Worm (Caenorhabditis elegans) whole organism, midembryonic: ENCODE results near the gene T27E4.7.

Experiments
- T22C8.4 ChIP-seq: fragments of 200-800 bp; sonication (Bioruptor generic); IDR thresholded peaks from 2 replicates; pipeline ENCODE4 v1.3.6; 2022; ENCODE audit warnings: missing genetic modification characterization, missing compliant biosample characterization
- cog-1 ChIP-seq: sonication (generic microtip); optimal IDR thresholded peaks from 2 replicates; lab custom pipeline; 2016; ENCODE audit warnings: missing genetic modification characterization, missing compliant biosample characterization
- flt-1 ChIP-seq: fragments of 200-800 bp; sonication (Bioruptor generic); IDR thresholded peaks from 2 replicates; pipeline ENCODE4 v1.3.6; 2022; ENCODE audit warnings: missing genetic modification characterization, missing compliant biosample characterization
- klf-2 ChIP-seq: fragments of 200-800 bp; sonication (Bioruptor generic); conservative IDR thresholded peaks from 2 replicates; pipeline ENCODE4 v1.3.6; 2022; ENCODE audit warnings: missing genetic modification reagents, missing genetic modification characterization, missing compliant biosample characterization
- med-1 ChIP-seq: sonication (generic microtip); optimal IDR thresholded peaks from 2 replicates; lab custom pipeline; 2017; ENCODE audit warnings: missing genetic modification characterization, mild to moderate bottlenecking, missing compliant biosample characterization, antibody characterized with exemption, missing genetic modification reagents; ENCODE audit not compliant: insufficient read depth
- ref-1 ChIP-seq: fragments of 200-800 bp; sonication (Bioruptor generic); conservative IDR thresholded peaks from 2 replicates; pipeline ENCODE4 v1.3.6; 2022; ENCODE audit warnings: missing genetic modification reagents, missing genetic modification characterization, missing compliant biosample characterization
- tab-1 ChIP-seq: fragments of 200-800 bp; sonication (Bioruptor generic); IDR thresholded peaks from 2 replicates; pipeline ENCODE4 v1.3.6; 2022; ENCODE audit warnings: missing genetic modification characterization, missing compliant biosample characterization
- ztf-23 ChIP-seq: fragments of 200-800 bp; sonication (Bioruptor generic); IDR thresholded peaks from 2 replicates; pipeline ENCODE4 v1.3.6; 2022; ENCODE audit warnings: missing genetic modification reagents, missing genetic modification characterization, missing compliant biosample characterization
- ztf-29 ChIP-seq: fragments of 200-800 bp; sonication (Bioruptor generic); IDR thresholded peaks from 2 replicates; pipeline ENCODE4 v1.3.6; 2022; ENCODE audit warnings: missing genetic modification reagents, missing genetic modification characterization, missing compliant biosample characterization

Gene T27E4.7

DNA sequence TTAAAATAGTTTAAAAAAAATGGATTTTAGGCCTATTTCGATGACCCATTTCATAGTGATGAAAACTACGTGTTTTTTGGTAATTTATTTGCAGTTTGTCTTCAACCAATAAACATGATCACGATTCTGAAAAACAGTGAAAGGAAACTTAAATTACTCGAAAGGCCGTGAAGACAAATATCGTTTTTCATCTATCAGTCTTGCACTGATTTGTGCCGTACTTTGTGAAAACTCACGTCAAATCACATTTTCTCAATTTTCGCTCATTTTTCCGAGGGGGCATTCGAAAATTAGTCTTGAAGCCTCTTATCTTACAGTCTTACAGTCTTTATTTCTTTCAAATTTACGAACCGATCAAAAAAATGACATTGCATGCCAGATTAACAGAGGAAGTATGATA lies 17.5 kb downstream of the T27E4.7 start, which contains the start of gene C25E10.11:
Gene C25E10.11, minus strand, starts transcription at position 101 of the 400 bp plus-strand sequence.
- no peak for TF ChIP-seq ref-1
- no peak for TF ChIP-seq med-1 (GFP tag; lab: Kevin White, UChicago)
- TF ChIP-seq flt-1 (GFP tag; lab: Robert Waterston, UW), result no peak
- no peak for TF ChIP-seq tab-1 (GFP tag; lab: Robert Waterston, UW)
- no peak for TF ChIP-seq klf-2
- no peak for TF ChIP-seq ztf-29
- no peak for TF ChIP-seq T22C8.4 (GFP tag; lab: Robert Waterston, UW)
- TF ChIP-seq cog-1 (tag; lab: Kevin White, UChicago), result no peak
- no peak for TF ChIP-seq ztf-23 (GFP tag; lab: Robert Waterston, UW)

DNA sequence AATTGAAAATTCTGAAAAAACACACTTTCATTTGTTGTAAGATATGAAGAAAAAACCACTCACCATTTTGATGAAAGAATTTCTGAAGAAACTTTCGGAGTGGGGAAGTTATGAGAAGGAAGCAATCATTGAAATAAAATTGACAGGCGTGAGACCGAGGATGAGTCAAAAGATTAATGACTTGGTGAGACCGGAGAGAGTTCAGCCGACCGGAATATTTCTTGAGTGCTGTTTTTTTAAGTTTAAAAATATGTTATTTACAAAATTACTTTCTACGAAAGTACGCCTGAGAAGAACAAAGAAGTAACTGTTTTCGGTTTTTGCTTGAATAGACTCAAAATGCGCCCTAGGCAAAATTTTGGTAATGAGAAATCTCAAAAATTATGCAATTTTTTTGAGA lies 19.9 kb downstream of the T27E4.7 start, which contains the start of gene C25E10.10:
Gene C25E10.10, minus strand, starts transcription at position 101 of the 400 bp plus-strand sequence.
- TF ChIP-seq flt-1 (GFP tag; lab: Robert Waterston, UW) (no peak), ref-1 (no peak), med-1 (GFP tag; lab: Kevin White, UChicago) (no peak), ztf-23 (GFP tag; lab: Robert Waterston, UW) (no peak), klf-2 (no peak), ztf-29 (no peak), cog-1 (tag; lab: Kevin White, UChicago) (no peak), tab-1 (GFP tag; lab: Robert Waterston, UW) (no peak), T22C8.4 (GFP tag; lab: Robert Waterston, UW) (no peak)

ce11 chrV:9055644-9056043 lies 20.5 kb downstream of the T27E4.7 start:
- TF ChIP-seq cog-1 (tag; lab: Kevin White, UChicago) (no peak), klf-2 (no peak), tab-1 (GFP tag; lab: Robert Waterston, UW) (no peak), ref-1 (no peak), ztf-23 (GFP tag; lab: Robert Waterston, UW) (no peak), med-1 (GFP tag; lab: Kevin White, UChicago) (no peak)

- no peak for TF ChIP-seq flt-1 (GFP tag; lab: Robert Waterston, UW)
These were observed 21.4 kb downstream of the T27E4.7 start, which contains the start of gene swm-1 for ce11 chrV:9054771-9055170. Gene swm-1 (minus strand): TSS chrV:9054871.

DNA sequence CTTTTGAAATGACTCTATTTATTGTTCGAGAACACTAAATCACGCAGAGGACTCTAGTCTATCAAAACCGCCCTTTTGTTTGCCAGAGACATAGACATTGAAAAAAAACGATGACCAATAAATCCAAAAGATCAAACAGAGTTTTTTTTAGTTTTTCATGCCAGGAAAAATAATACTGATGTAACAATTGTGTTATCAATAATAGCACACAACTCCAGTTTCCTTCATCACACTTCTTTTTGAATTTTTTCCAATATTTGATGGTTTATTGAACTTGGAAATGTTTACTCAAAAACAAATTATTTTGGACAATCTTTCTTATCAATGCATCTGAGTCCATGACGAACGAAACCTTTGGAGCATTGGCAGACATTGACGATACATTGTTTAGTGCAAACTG lies 22.2 kb downstream of the T27E4.7 start, which contains the start of gene C25E10.8:
Gene C25E10.8, minus strand, starts transcription at position 101 of the 400 bp plus-strand sequence.
- TF ChIP-seq med-1 (GFP tag; lab: Kevin White, UChicago) (no peak), ztf-23 (GFP tag; lab: Robert Waterston, UW) (no peak), T22C8.4 (GFP tag; lab: Robert Waterston, UW) (no peak), tab-1 (GFP tag; lab: Robert Waterston, UW) (no peak), ztf-29 (no peak), klf-2 (no peak), ref-1 (no peak), cog-1 (tag; lab: Kevin White, UChicago) (no peak), flt-1 (GFP tag; lab: Robert Waterston, UW) (no peak)

- TF ChIP-seq ref-1, result no peak
- TF ChIP-seq ztf-29, result no peak
- no peak for TF ChIP-seq ztf-23 (GFP tag; lab: Robert Waterston, UW)
- no peak for TF ChIP-seq tab-1 (GFP tag; lab: Robert Waterston, UW)
- TF ChIP-seq med-1 (GFP tag; lab: Kevin White, UChicago), result no peak
- TF ChIP-seq flt-1 (GFP tag; lab: Robert Waterston, UW), result no peak
- TF ChIP-seq cog-1 (tag; lab: Kevin White, UChicago), result no peak
- TF ChIP-seq T22C8.4 (GFP tag; lab: Robert Waterston, UW), result no peak
- no peak for TF ChIP-seq klf-2
These were observed 22.9 kb downstream of the T27E4.7 start for ce11 chrV:9053235-9053634.

ce11 chrV:9051100-9051499 lies 25.0 kb downstream of the T27E4.7 start, which contains the start of gene C25E10.7:
Gene C25E10.7 (minus strand): TSS chrV:9051200.
- TF ChIP-seq T22C8.4 (GFP tag; lab: Robert Waterston, UW), result no peak
- no peak for TF ChIP-seq med-1 (GFP tag; lab: Kevin White, UChicago)
- TF ChIP-seq flt-1 (GFP tag; lab: Robert Waterston, UW), result no peak
- no peak for TF ChIP-seq ztf-29
- no peak for TF ChIP-seq ref-1

- TF ChIP-seq ref-1 (no peak), ztf-23 (GFP tag; lab: Robert Waterston, UW) (no peak), ztf-29 (no peak), klf-2 (no peak), flt-1 (GFP tag; lab: Robert Waterston, UW) (no peak), med-1 (GFP tag; lab: Kevin White, UChicago) (no peak), tab-1 (GFP tag; lab: Robert Waterston, UW) (no peak), T22C8.4 (GFP tag; lab: Robert Waterston, UW) (no peak), cog-1 (tag; lab: Kevin White, UChicago) (no peak)
These were observed 26.9 kb downstream of the T27E4.7 start for ce11 chrV:9049271-9049670.

DNA sequence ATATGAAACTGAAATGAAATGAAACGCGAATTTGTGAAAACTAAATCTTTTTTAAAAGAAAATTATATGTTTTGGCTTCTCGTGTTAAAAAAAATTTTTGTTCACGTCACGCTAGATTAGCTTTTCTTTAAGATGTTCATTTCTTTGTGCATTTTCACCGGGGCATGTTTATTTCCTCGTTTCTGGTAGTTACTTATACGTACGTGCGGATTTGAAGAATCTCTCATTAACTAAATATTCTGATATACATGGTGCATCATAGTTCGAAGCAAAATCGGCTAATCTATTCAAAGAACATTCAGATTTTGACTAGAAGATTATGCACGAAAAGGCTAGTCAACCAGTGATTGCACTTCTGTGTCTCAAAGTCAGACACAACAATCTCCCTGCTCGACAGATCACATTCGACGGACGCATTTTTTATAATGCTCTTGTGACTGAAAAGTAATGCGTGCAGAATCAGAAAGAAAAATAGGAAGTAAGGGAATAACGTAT lies 28.5 kb downstream of the T27E4.7 start, which contains the start of gene C25E10.17:
Gene C25E10.17, minus strand, starts transcription at position 51 of the 495 bp plus-strand sequence.
- TF ChIP-seq cog-1 (tag; lab: Kevin White, UChicago), result no peak
- no peak for TF ChIP-seq med-1 (GFP tag; lab: Kevin White, UChicago)
- no peak for TF ChIP-seq tab-1 (GFP tag; lab: Robert Waterston, UW)

DNA sequence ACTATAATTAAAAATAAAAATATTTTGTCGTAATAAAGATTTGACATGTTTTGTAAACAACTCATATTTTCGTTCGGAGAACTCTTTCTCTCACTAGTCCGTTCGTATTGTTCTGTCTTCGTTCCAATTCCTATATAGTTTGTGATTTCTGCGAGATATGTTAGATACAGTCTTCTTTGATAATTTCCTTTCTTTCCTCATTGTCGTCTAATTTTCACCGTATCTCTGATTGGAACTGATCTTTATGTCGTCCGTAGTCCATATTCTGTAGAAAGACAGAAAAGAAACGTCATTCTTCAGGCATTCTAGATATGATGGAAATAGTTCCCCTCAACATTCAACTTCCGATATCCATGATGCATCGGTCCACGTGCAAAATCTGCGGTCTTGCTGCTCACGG lies 31.3 kb downstream of the T27E4.7 start, which contains the start of gene nhr-30:
Gene nhr-30, plus strand, starts transcription at position 301 of the 400 bp plus-strand sequence.
- TF ChIP-seq flt-1 (GFP tag; lab: Robert Waterston, UW) (no peak), ztf-23 (GFP tag; lab: Robert Waterston, UW) (no peak), klf-2 (no peak), med-1 (GFP tag; lab: Kevin White, UChicago) (no peak), ztf-29 (no peak), cog-1 (tag; lab: Kevin White, UChicago) (no peak), ref-1 (no peak), T22C8.4 (GFP tag; lab: Robert Waterston, UW) (no peak), tab-1 (GFP tag; lab: Robert Waterston, UW) (no peak)
